Worm (Caenorhabditis elegans): Measurements from ENCODE around the gene srx-48.

DNA sequence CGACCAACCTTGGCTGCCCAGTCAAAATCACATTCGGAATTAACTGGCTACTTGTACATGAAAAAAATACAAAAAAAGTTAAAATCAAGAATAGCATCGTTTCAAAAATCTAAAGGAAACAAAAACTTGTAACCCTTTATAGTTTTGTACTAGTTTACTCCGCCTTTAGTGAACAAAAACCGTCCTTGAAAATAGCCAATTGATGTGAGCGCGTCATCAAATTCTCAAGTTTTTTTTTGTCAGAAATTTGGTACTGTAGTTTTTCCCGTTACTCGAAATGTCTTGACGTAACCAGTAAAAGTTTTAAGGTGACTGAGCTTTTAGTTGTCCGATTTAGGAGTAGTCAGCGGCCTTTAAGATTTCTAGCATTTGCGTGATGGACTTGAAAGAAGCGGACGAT is 43.8 kb upstream of the srx-48 start, which contains the start of gene C29F3.3:
- TF ChIP-seq ceh-39 (tag; optimal IDR thresholded peaks at IDR 0.05) = no peak
- no peak for TF ChIP-seq pha-4 (tag; optimal IDR thresholded peaks at IDR 0.05)
- no peak for TF ChIP-seq hlh-1 (tag; optimal IDR thresholded peaks at IDR 0.05)
- no peak for TF ChIP-seq nhr-12 (tag; optimal IDR thresholded peaks at IDR 0.05)
- TF ChIP-seq unc-62 (GFP tag; optimal IDR thresholded peaks at IDR 0.05) = no peak
